Fruit fly (Drosophila melanogaster): Measurements from ENCODE around the gene CG18558.

The CG18558 gene

DNA sequence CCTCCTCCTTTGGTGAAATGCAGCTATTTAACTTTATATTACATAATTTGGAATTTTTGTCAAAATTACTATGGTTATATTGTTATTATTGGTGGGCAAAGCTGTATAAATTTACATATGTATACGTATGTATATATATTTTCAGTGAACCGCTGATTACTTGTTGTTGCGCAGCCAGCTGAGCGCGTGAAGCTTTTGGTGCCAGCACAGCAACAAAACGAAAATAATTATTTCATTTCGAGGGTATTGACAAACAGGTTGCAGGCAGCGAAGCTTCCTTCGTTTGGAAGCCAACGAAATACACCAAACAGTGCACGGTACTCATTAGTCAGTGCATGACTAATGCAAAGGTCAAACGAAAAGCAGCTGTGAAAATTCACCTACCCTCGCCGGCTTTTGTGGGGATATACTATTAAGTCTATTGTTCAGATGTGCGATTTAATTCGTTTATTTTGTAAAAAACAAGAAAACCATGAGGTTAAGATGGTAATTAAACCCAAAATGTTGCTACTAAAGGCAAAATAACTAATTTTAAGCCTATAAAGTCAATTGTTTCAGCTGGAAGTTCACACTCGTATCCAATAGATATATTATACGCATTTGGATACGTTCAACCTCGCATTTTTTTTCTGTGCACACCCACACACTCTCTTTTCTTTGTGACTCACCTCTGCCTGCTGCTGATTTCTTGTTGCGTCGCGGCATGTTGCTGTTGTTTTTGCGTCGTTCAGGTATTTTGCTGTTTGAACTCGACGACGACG is 28.8 kb upstream of the CG18558 start (continued):
- TF ChIP-seq tll (GFP tag; optimal IDR thresholded peaks at IDR 0.05) = peak in 1 of 2 experiments; percentile 49
- TF ChIP-seq kni (GFP tag; optimal IDR thresholded peaks at IDR 0.05) = no peak
- TF ChIP-seq luna (GFP tag; optimal IDR thresholded peaks at IDR 0.05) = peak; percentile 30
- TF ChIP-seq ERR (GFP tag; optimal IDR thresholded peaks at IDR 0.05) = peak; percentile 11
- peak; percentile 49 for TF ChIP-seq CG32532 (GFP tag; IDR thresholded peaks at IDR 0.05)
- no peak for TF ChIP-seq pfk (GFP tag; optimal IDR thresholded peaks at IDR 0.05)
- peak; percentile 33 for TF ChIP-seq CG30403 (GFP tag; optimal IDR thresholded peaks at IDR 0.05)
- TF ChIP-seq Ets65A (GFP tag) = peak; percentile 77
- TF ChIP-seq CG4854 (GFP tag; optimal IDR thresholded peaks at IDR 0.05) = no peak
- peak; percentile 47; the same call in 1 of the 2 replicates for TF ChIP-seq toy (GFP tag; IDR thresholded peaks at IDR 0.05)
- peak; percentile 43; the same call in 2 of the 3 replicates for TF ChIP-seq ci (GFP tag; IDR thresholded peaks at IDR 0.05)
- no peak for TF ChIP-seq cg (GFP tag; optimal IDR thresholded peaks at IDR 0.05)
- peak; percentile 8 for TF ChIP-seq CG12659 (GFP tag; optimal IDR thresholded peaks at IDR 0.05)
- TF ChIP-seq Six4 (GFP tag; optimal IDR thresholded peaks at IDR 0.05) = peak; percentile 5
- no peak for TF ChIP-seq org-1 (GFP tag; optimal IDR thresholded peaks at IDR 0.05)
- TF ChIP-seq ase (GFP tag; IDR thresholded peaks at IDR 0.05) = no peak
- no peak for TF ChIP-seq unc-4 (GFP tag; IDR thresholded peaks at IDR 0.05; ENCODE audit: partially characterized antibody)
- peak; percentile 20 for TF ChIP-seq CG13775 (GFP tag; optimal IDR thresholded peaks at IDR 0.05)
- 0 out of 3 replicates have a peak, but pooled peaks have one; percentile 49 for TF ChIP-seq CG11695 (GFP tag; IDR thresholded peaks at IDR 0.05)
- TF ChIP-seq Neu2 (GFP tag; optimal IDR thresholded peaks at IDR 0.05; ENCODE audit: borderline replicate concordance) = no peak
- TF ChIP-seq ind (GFP tag; optimal IDR thresholded peaks at IDR 0.05) = peak; percentile 14
- TF ChIP-seq sens-2 (GFP tag; IDR thresholded peaks at IDR 0.05) = no peak
- peak; percentile 17 for TF ChIP-seq Side (GFP tag; optimal IDR thresholded peaks at IDR 0.05)
- TF ChIP-seq CG14710 (tag; optimal IDR thresholded peaks at IDR 0.05) = no peak
- peak; percentile 23 for TF ChIP-seq sd (tag; optimal IDR thresholded peaks at IDR 0.05)
- TF ChIP-seq Dfd (GFP tag; optimal IDR thresholded peaks at IDR 0.05) = no peak
- TF ChIP-seq CG7839 (tag; optimal IDR thresholded peaks at IDR 0.05) = peak; percentile 29
- TF ChIP-seq nom (GFP tag; optimal IDR thresholded peaks at IDR 0.05) = no peak
- TF ChIP-seq CG15514 (GFP tag; optimal IDR thresholded peaks at IDR 0.05) = peak; percentile 4
- TF ChIP-seq ewg (GFP tag; optimal IDR thresholded peaks at IDR 0.05) = no peak
- TF ChIP-seq maf-S (GFP tag; optimal IDR thresholded peaks at IDR 0.05) = no peak
- no peak for TF ChIP-seq lov (optimal IDR thresholded peaks at IDR 0.05)
- no peak for TF ChIP-seq lov (GFP tag; IDR thresholded peaks at IDR 0.05)
- TF ChIP-seq CG9609 (GFP tag; optimal IDR thresholded peaks at IDR 0.05) = peak; percentile 11
- TF ChIP-seq Ptx1 (GFP tag; IDR thresholded peaks at IDR 0.05) = peak; percentile 44; the same call in 1 of the 2 replicates
- TF ChIP-seq Sox100B (GFP tag; optimal IDR thresholded peaks at IDR 0.05) = peak; percentile 26
- peak; percentile 2 for TF ChIP-seq CG4820 (GFP tag; optimal IDR thresholded peaks at IDR 0.05)
- peak; percentile 21 for TF ChIP-seq CG4328 (GFP tag; optimal IDR thresholded peaks at IDR 0.05)
- no peak for TF ChIP-seq H2.0 (GFP tag; IDR thresholded peaks at IDR 0.05)
- 0 out of 2 replicates have a peak, but pooled peaks have one; percentile 34 for TF ChIP-seq HLH3B (GFP tag; IDR thresholded peaks at IDR 0.05)
- TF ChIP-seq CG33213 (GFP tag; optimal IDR thresholded peaks at IDR 0.05) = peak; percentile 10
- TF ChIP-seq cato (GFP tag; optimal IDR thresholded peaks at IDR 0.05; ENCODE audit: borderline replicate concordance) = no peak
- no peak for TF ChIP-seq CG6791 (GFP tag; IDR thresholded peaks at IDR 0.05; ENCODE audit: partially characterized antibody)
- TF ChIP-seq seq (GFP tag; IDR thresholded peaks at IDR 0.05) = 0 out of 2 replicates have a peak, but pooled peaks have one; percentile 30
- TF ChIP-seq CG6683 (GFP tag; optimal IDR thresholded peaks at IDR 0.05) = no peak
- no peak for TF ChIP-seq Eip74EF (GFP tag; optimal IDR thresholded peaks at IDR 0.05)
- peak; percentile 66; the same call in 1 of the 3 replicates for TF ChIP-seq sr (GFP tag; IDR thresholded peaks at IDR 0.05)
- TF ChIP-seq pzg (GFP tag; optimal IDR thresholded peaks at IDR 0.05) = no peak
